Worm (Caenorhabditis elegans) whole organism, midembryonic: ENCODE data around the gene srg-26.

ENCODE experiments used
- T22C8.4 ChIP-seq: fragments of 200-800 bp; sonication (Bioruptor generic); IDR thresholded peaks from 2 replicates; pipeline ENCODE4 v1.3.6; 2022; ENCODE audit warnings: missing genetic modification characterization, missing compliant biosample characterization
- cog-1 ChIP-seq: sonication (generic microtip); optimal IDR thresholded peaks from 2 replicates; lab custom pipeline; 2016; ENCODE audit warnings: missing genetic modification characterization, missing compliant biosample characterization
- flt-1 ChIP-seq: fragments of 200-800 bp; sonication (Bioruptor generic); IDR thresholded peaks from 2 replicates; pipeline ENCODE4 v1.3.6; 2022; ENCODE audit warnings: missing genetic modification characterization, missing compliant biosample characterization
- klf-2 ChIP-seq: fragments of 200-800 bp; sonication (Bioruptor generic); conservative IDR thresholded peaks from 2 replicates; pipeline ENCODE4 v1.3.6; 2022; ENCODE audit warnings: missing genetic modification reagents, missing genetic modification characterization, missing compliant biosample characterization
- med-1 ChIP-seq: sonication (generic microtip); optimal IDR thresholded peaks from 2 replicates; lab custom pipeline; 2017; ENCODE audit warnings: missing genetic modification characterization, mild to moderate bottlenecking, missing compliant biosample characterization, antibody characterized with exemption, missing genetic modification reagents; ENCODE audit not compliant: insufficient read depth
- ref-1 ChIP-seq: fragments of 200-800 bp; sonication (Bioruptor generic); conservative IDR thresholded peaks from 2 replicates; pipeline ENCODE4 v1.3.6; 2022; ENCODE audit warnings: missing genetic modification reagents, missing genetic modification characterization, missing compliant biosample characterization
- tab-1 ChIP-seq: fragments of 200-800 bp; sonication (Bioruptor generic); IDR thresholded peaks from 2 replicates; pipeline ENCODE4 v1.3.6; 2022; ENCODE audit warnings: missing genetic modification characterization, missing compliant biosample characterization
- ztf-23 ChIP-seq: fragments of 200-800 bp; sonication (Bioruptor generic); IDR thresholded peaks from 2 replicates; pipeline ENCODE4 v1.3.6; 2022; ENCODE audit warnings: missing genetic modification reagents, missing genetic modification characterization, missing compliant biosample characterization
- ztf-29 ChIP-seq: fragments of 200-800 bp; sonication (Bioruptor generic); IDR thresholded peaks from 2 replicates; pipeline ENCODE4 v1.3.6; 2022; ENCODE audit warnings: missing genetic modification reagents, missing genetic modification characterization, missing compliant biosample characterization

The srg-26 gene

ce11 chrV:5318349-5318748 lies 12.7 kb upstream of the srg-26 start:
- TF ChIP-seq tab-1 (GFP tag; lab: Robert Waterston, UW) (no peak), med-1 (GFP tag; lab: Kevin White, UChicago) (no peak), cog-1 (tag; lab: Kevin White, UChicago) (no peak), flt-1 (GFP tag; lab: Robert Waterston, UW) (no peak), ztf-23 (GFP tag; lab: Robert Waterston, UW) (no peak)

ce11 chrV:5319477-5319876 lies 11.6 kb upstream of the srg-26 start, which contains the start of gene ceh-34:
TSS of gene ceh-34 (minus strand) at chrV:5319577.
- no peak for TF ChIP-seq flt-1 (GFP tag; lab: Robert Waterston, UW)
- TF ChIP-seq ztf-29 (GFP tag; lab: Robert Waterston, UW), result no peak
- TF ChIP-seq T22C8.4 (GFP tag; lab: Robert Waterston, UW), result no peak
- no peak for TF ChIP-seq ztf-23 (GFP tag; lab: Robert Waterston, UW)
- no peak for TF ChIP-seq med-1 (GFP tag; lab: Kevin White, UChicago)
- TF ChIP-seq ref-1 (GFP tag; lab: Robert Waterston, UW), result no peak
- no peak for TF ChIP-seq tab-1 (GFP tag; lab: Robert Waterston, UW)
- no peak for TF ChIP-seq cog-1 (tag; lab: Kevin White, UChicago)
- TF ChIP-seq klf-2 (GFP tag; lab: Robert Waterston, UW), result no peak

- no peak for TF ChIP-seq cog-1 (tag; lab: Kevin White, UChicago)
- no peak for TF ChIP-seq ref-1 (GFP tag; lab: Robert Waterston, UW)
- no peak for TF ChIP-seq ztf-29 (GFP tag; lab: Robert Waterston, UW)
- TF ChIP-seq T22C8.4 (GFP tag; lab: Robert Waterston, UW), result no peak
- no peak for TF ChIP-seq flt-1 (GFP tag; lab: Robert Waterston, UW)
- no peak for TF ChIP-seq ztf-23 (GFP tag; lab: Robert Waterston, UW)
- TF ChIP-seq tab-1 (GFP tag; lab: Robert Waterston, UW), result no peak
- no peak for TF ChIP-seq med-1 (GFP tag; lab: Kevin White, UChicago)
- no peak for TF ChIP-seq klf-2 (GFP tag; lab: Robert Waterston, UW)
These were observed 8.3 kb upstream of the srg-26 start for ce11 chrV:5322815-5323214.

ce11 chrV:5324566-5324965 lies 6.5 kb upstream of the srg-26 start, which contains the start of gene ceh-33:
TSS of gene ceh-33 (minus strand) at chrV:5324666.
- no peak for TF ChIP-seq cog-1 (tag; lab: Kevin White, UChicago)
- no peak for TF ChIP-seq T22C8.4 (GFP tag; lab: Robert Waterston, UW)
- TF ChIP-seq tab-1 (GFP tag; lab: Robert Waterston, UW), result no peak
- TF ChIP-seq ztf-23 (GFP tag; lab: Robert Waterston, UW), result no peak
- TF ChIP-seq med-1 (GFP tag; lab: Kevin White, UChicago), result no peak
- TF ChIP-seq ref-1 (GFP tag; lab: Robert Waterston, UW), result no peak
- no peak for TF ChIP-seq ztf-29 (GFP tag; lab: Robert Waterston, UW)
- no peak for TF ChIP-seq flt-1 (GFP tag; lab: Robert Waterston, UW)
- TF ChIP-seq klf-2 (GFP tag; lab: Robert Waterston, UW), result no peak

- TF ChIP-seq med-1 (GFP tag; lab: Kevin White, UChicago) (no peak), T22C8.4 (GFP tag; lab: Robert Waterston, UW) (no peak), tab-1 (GFP tag; lab: Robert Waterston, UW) (no peak), cog-1 (tag; lab: Kevin White, UChicago) (no peak), ztf-23 (GFP tag; lab: Robert Waterston, UW) (no peak), ref-1 (GFP tag; lab: Robert Waterston, UW) (no peak), ztf-29 (GFP tag; lab: Robert Waterston, UW) (no peak), flt-1 (GFP tag; lab: Robert Waterston, UW) (no peak)
These were observed 2.8 kb upstream of the srg-26 start, which contains the start of gene C10G8.8 for ce11 chrV:5328314-5328713. TSS of gene C10G8.8 (minus strand) at chrV:5328414.

ce11 chrV:5329677-5330266 lies 1.3 kb upstream of the srg-26 start:
- TF ChIP-seq klf-2 (GFP tag; lab: Robert Waterston, UW) (0 out of 2 replicates have a peak, but pooled peaks have one; percentile 13), ztf-23 (GFP tag; lab: Robert Waterston, UW) (no peak)

- no peak for TF ChIP-seq cog-1 (tag; lab: Kevin White, UChicago)
- TF ChIP-seq tab-1 (GFP tag; lab: Robert Waterston, UW), result no peak
- TF ChIP-seq ztf-29 (GFP tag; lab: Robert Waterston, UW), result no peak
- no peak for TF ChIP-seq klf-2 (GFP tag; lab: Robert Waterston, UW)
- TF ChIP-seq T22C8.4 (GFP tag; lab: Robert Waterston, UW), result no peak
- no peak for TF ChIP-seq med-1 (GFP tag; lab: Kevin White, UChicago)
- TF ChIP-seq ref-1 (GFP tag; lab: Robert Waterston, UW), result no peak
- TF ChIP-seq flt-1 (GFP tag; lab: Robert Waterston, UW), result no peak
- no peak for TF ChIP-seq ztf-23 (GFP tag; lab: Robert Waterston, UW)
These were observed 3.5 kb downstream of the srg-26 start, which contains the start of gene srg-28 for ce11 chrV:5334588-5334987. TSS of gene srg-28 (plus strand) at chrV:5334888.

ce11 chrV:5336884-5337283 lies 5.8 kb downstream of the srg-26 start, which contains the start of gene srg-29:
TSS of gene srg-29 (plus strand) at chrV:5337184.
- TF ChIP-seq cog-1 (tag; lab: Kevin White, UChicago) (no peak), klf-2 (GFP tag; lab: Robert Waterston, UW) (no peak)

ce11 chrV:5339497-5339896 lies 8.4 kb downstream of the srg-26 start, which contains the start of gene srg-27:
TSS of gene srg-27 (plus strand) at chrV:5339797.
- no peak for TF ChIP-seq ref-1 (GFP tag; lab: Robert Waterston, UW)
- TF ChIP-seq flt-1 (GFP tag; lab: Robert Waterston, UW), result no peak
- TF ChIP-seq tab-1 (GFP tag; lab: Robert Waterston, UW), result no peak
- no peak for TF ChIP-seq cog-1 (tag; lab: Kevin White, UChicago)
- TF ChIP-seq ztf-29 (GFP tag; lab: Robert Waterston, UW), result no peak
- no peak for TF ChIP-seq T22C8.4 (GFP tag; lab: Robert Waterston, UW)
- TF ChIP-seq ztf-23 (GFP tag; lab: Robert Waterston, UW), result no peak
- TF ChIP-seq klf-2 (GFP tag; lab: Robert Waterston, UW), result no peak
- TF ChIP-seq med-1 (GFP tag; lab: Kevin White, UChicago), result no peak
